Worm (Caenorhabditis elegans) whole organism, dauer: ENCODE measurements around the gene srx-135.

Source experiments
- unc-62 ChIP-seq: sonication (generic microtip); optimal IDR thresholded peaks from 2 replicates; lab custom pipeline; 2017; ENCODE audit warnings: missing biosample characterization, missing genetic modification reagents, missing genetic modification characterization

srx-135 gene

ce11 chrV:13854306-13854705 lies 4.7 kb upstream of the srx-135 start, which contains the start of gene ttr-21:
TSS of gene ttr-21 (minus strand) at chrV:13854405.
- TF ChIP-seq unc-62: no peak

- TF ChIP-seq unc-62: no peak
These were observed 2.6 kb upstream of the srx-135 start, which contains the start of gene srx-134 for ce11 chrV:13856376-13856775. TSS of gene srx-134 (minus strand) at chrV:13856476.

- TF ChIP-seq unc-62: no peak
These were observed 1.9 kb upstream of the srx-135 start, which contains the start of gene srx-136 for ce11 chrV:13857132-13857531. TSS of gene srx-136 (plus strand) at chrV:13857432.

ce11 chrV:13862505-13862904 lies 3.5 kb downstream of the srx-135 start, which contains the start of gene srx-137:
TSS of gene srx-137 (plus strand) at chrV:13862805.
- TF ChIP-seq unc-62: no peak

ce11 chrV:13863700-13864099 lies 4.7 kb downstream of the srx-135 start:
- no peak for TF ChIP-seq unc-62

- no peak for TF ChIP-seq unc-62
These were observed 7.3 kb downstream of the srx-135 start, which contains the start of gene nhr-175 for ce11 chrV:13866353-13866752. TSS of gene nhr-175 (plus strand) at chrV:13866691.

- no peak for TF ChIP-seq unc-62
These were observed 10.5 kb downstream of the srx-135 start for ce11 chrV:13869551-13869950.

- no peak for TF ChIP-seq unc-62
These were observed 13.9 kb downstream of the srx-135 start, which contains the start of gene cpt-5 for ce11 chrV:13872895-13873294. TSS of gene cpt-5 (plus strand) at chrV:13873195.

- TF ChIP-seq unc-62: no peak
These were observed 14.3 kb downstream of the srx-135 start for ce11 chrV:13873323-13873722.

ce11 chrV:13876529-13876928 lies 17.5 kb downstream of the srx-135 start, which contains the start of gene T22G5.1:
TSS of gene T22G5.1 (plus strand) at chrV:13876829.
- TF ChIP-seq unc-62: no peak

- no peak for TF ChIP-seq unc-62
These were observed 19.2 kb downstream of the srx-135 start for ce11 chrV:13878226-13878625.

ce11 chrV:13879241-13879640 lies 20.2 kb downstream of the srx-135 start, which contains the start of gene lbp-7:
TSS of gene lbp-7 (plus strand) at chrV:13879552.
- no peak for TF ChIP-seq unc-62

ce11 chrV:13880163-13880562 lies 21.2 kb downstream of the srx-135 start:
- no peak for TF ChIP-seq unc-62

- no peak for TF ChIP-seq unc-62
These were observed 21.6 kb downstream of the srx-135 start, which contains the start of gene T22G5.3 for ce11 chrV:13880607-13881006. TSS of gene T22G5.3 (plus strand) at chrV:13880907.

- TF ChIP-seq unc-62: no peak
These were observed 28.4 kb downstream of the srx-135 start, which contains the start of gene srsx-19 for ce11 chrV:13887358-13887757. TSS of gene srsx-19 (plus strand) at chrV:13887658.

ce11 chrV:13889516-13889915 lies 30.5 kb downstream of the srx-135 start, which contains the start of gene spp-12:
TSS of gene spp-12 (plus strand) at chrV:13889816.
- TF ChIP-seq unc-62: no peak

- no peak for TF ChIP-seq unc-62
These were observed 31.5 kb downstream of the srx-135 start, which contains the start of gene lbp-8 for ce11 chrV:13890473-13890872. TSS of gene lbp-8 (plus strand) at chrV:13890773.

- no peak for TF ChIP-seq unc-62
These were observed 32.5 kb downstream of the srx-135 start for ce11 chrV:13891489-13891888.
